Fruit fly (Drosophila melanogaster): ENCODE measurements around the gene CG31715.

Gene CG31715

dm6 chr2L:10314327-10315210, 26.8 kb upstream of the CG31715 start, which contains the start of the genes Usp14 and CG4972 (continued):
- TF ChIP-seq fd64A (GFP tag; optimal IDR thresholded peaks at IDR 0.05) (no peak), CG18011 (GFP tag; optimal IDR thresholded peaks at IDR 0.05) (no peak), slbo (GFP tag; IDR thresholded peaks at IDR 0.05) (peak; percentile 35), CG8359 (GFP tag; optimal IDR thresholded peaks at IDR 0.05; ENCODE audit: borderline replicate concordance) (no peak), pros (GFP tag; optimal IDR thresholded peaks at IDR 0.05) (no peak), tio (GFP tag; optimal IDR thresholded peaks at IDR 0.05) (peak; percentile 11), E2f1 (GFP tag; IDR thresholded peaks at IDR 0.05) (no peak), sug (tag; optimal IDR thresholded peaks at IDR 0.05) (no peak), CG2199 (GFP tag; IDR thresholded peaks at IDR 0.05) (no peak), CG14860 (GFP tag; IDR thresholded peaks at IDR 0.05; ENCODE audit: partially characterized antibody) (no peak), cad (GFP tag; optimal IDR thresholded peaks at IDR 0.05) (no peak), pan (optimal IDR thresholded peaks at IDR 0.05) (no peak), pan (GFP tag; optimal IDR thresholded peaks at IDR 0.05 in 1 of 2, IDR thresholded peaks at IDR 0.05 in 1 of 2) (no peak), luna (GFP tag; optimal IDR thresholded peaks at IDR 0.05) (no peak), CG7745 (tag; optimal IDR thresholded peaks at IDR 0.05) (no peak), CG11695 (GFP tag; IDR thresholded peaks at IDR 0.05) (no peak), CG4617 (GFP tag; optimal IDR thresholded peaks at IDR 0.05; ENCODE audit: borderline replicate concordance) (peak; percentile 19), Pdp1 (GFP tag; optimal IDR thresholded peaks at IDR 0.05) (peak in 1 of 2 experiments; percentile 27), Trl (optimal IDR thresholded peaks at IDR 0.05) (no peak), Trl (GFP tag; optimal IDR thresholded peaks at IDR 0.05) (no peak), Lhr (GFP tag; optimal IDR thresholded peaks at IDR 0.05) (peak; percentile 9), D (optimal IDR thresholded peaks at IDR 0.05) (no peak), D (GFP tag; optimal IDR thresholded peaks at IDR 0.05) (no peak), ap (GFP tag; IDR thresholded peaks at IDR 0.05) (no peak), NC2β (GFP tag; optimal IDR thresholded peaks at IDR 0.05) (no peak), CG17359 (tag; optimal IDR thresholded peaks at IDR 0.05) (no peak), HLH54F (GFP tag; optimal IDR thresholded peaks at IDR 0.05) (no peak), CG10462 (GFP tag; optimal IDR thresholded peaks at IDR 0.05) (no peak), CG10209 (GFP tag; optimal IDR thresholded peaks at IDR 0.05) (no peak), disco-r (GFP tag; optimal IDR thresholded peaks at IDR 0.05) (no peak), CG1529 (GFP tag; optimal IDR thresholded peaks at IDR 0.05) (no peak), slou (GFP tag; optimal IDR thresholded peaks at IDR 0.05) (no peak), sens-2 (GFP tag; IDR thresholded peaks at IDR 0.05) (no peak), CG10321 (GFP tag; IDR thresholded peaks at IDR 0.05) (no peak), Rx (GFP tag; IDR thresholded peaks at IDR 0.05) (no peak), lbe (GFP tag; optimal IDR thresholded peaks at IDR 0.05) (no peak), pho (GFP tag; optimal IDR thresholded peaks at IDR 0.05) (no peak), Xbp1 (GFP tag; optimal IDR thresholded peaks at IDR 0.05) (peak; percentile 6), nmo (GFP tag; optimal IDR thresholded peaks at IDR 0.05) (peak; percentile 71), toy (GFP tag; IDR thresholded peaks at IDR 0.05) (no peak), ATbp (GFP tag; optimal IDR thresholded peaks at IDR 0.05) (no peak), Dfd (GFP tag; optimal IDR thresholded peaks at IDR 0.05) (no peak), fu2 (GFP tag; optimal IDR thresholded peaks at IDR 0.05) (no peak), ci (GFP tag; IDR thresholded peaks at IDR 0.05) (no peak), Nf-YC (tag; optimal IDR thresholded peaks at IDR 0.05) (no peak), ranshi (GFP tag; IDR thresholded peaks at IDR 0.05) (no peak), CG2889 (GFP tag; IDR thresholded peaks at IDR 0.05) (no peak), nerfin-1 (tag; optimal IDR thresholded peaks at IDR 0.05) (no peak), D19A (tag; optimal IDR thresholded peaks at IDR 0.05) (no peak), Lpt (GFP tag; optimal IDR thresholded peaks at IDR 0.05) (no peak), kah (GFP tag; optimal IDR thresholded peaks at IDR 0.05) (no peak)
